Fruit fly (Drosophila melanogaster) whole organism, prepupa: ENCODE measurements around the gene CG14780.

Source experiments
- CG10631 ChIP-seq: fragments of 200-800 bp; sonication (Bioruptor generic); optimal IDR thresholded peaks from 2 replicates; lab custom pipeline; 2016; ENCODE audit warnings: missing biosample characterization, missing genetic modification characterization
- CG10669 ChIP-seq: fragments of 200-800 bp; sonication (Bioruptor generic); optimal IDR thresholded peaks from 3 replicates; lab custom pipeline; 2018; ENCODE audit warnings: missing biosample characterization, mild to moderate bottlenecking, missing genetic modification characterization, moderate library complexity
- CG11294 ChIP-seq: fragments of 200-800 bp; sonication (Bioruptor generic); IDR thresholded peaks from 2 replicates; pipeline ENCODE4 v1.3.6; 2022; ENCODE audit warnings: missing biosample characterization, missing genetic modification characterization
- CG11902 ChIP-seq: fragments of 200-800 bp; sonication (Bioruptor generic); optimal IDR thresholded peaks from 3 replicates; lab custom pipeline; 2016; ENCODE audit warnings: missing biosample characterization, missing genetic modification characterization
- CG15336 ChIP-seq: fragments of 200-800 bp; sonication (Bioruptor generic); IDR thresholded peaks from 2 replicates; pipeline ENCODE4 v1.3.6; 2022; ENCODE audit warnings: missing biosample characterization, missing genetic modification characterization
- CG1621 ChIP-seq: fragments of 200-800 bp; sonication (Bioruptor generic); optimal IDR thresholded peaks from 3 replicates; lab custom pipeline; 2018; ENCODE audit warnings: missing biosample characterization, mild to moderate bottlenecking, missing genetic modification characterization
- CG16779 ChIP-seq: fragments of 200-800 bp; sonication (Bioruptor generic); optimal IDR thresholded peaks from 3 replicates; lab custom pipeline; 2017; ENCODE audit warnings: missing biosample characterization, mild to moderate bottlenecking, missing genetic modification characterization
- CG3032 ChIP-seq: fragments of 200-800 bp; optimal IDR thresholded peaks from 2 replicates; lab custom pipeline; 2019; ENCODE audit warnings: missing biosample characterization, mild to moderate bottlenecking, missing genetic modification characterization, moderate library complexity
- CG31627 ChIP-seq: fragments of 200-800 bp; sonication (Bioruptor generic); optimal IDR thresholded peaks from 3 replicates; lab custom pipeline; 2016; ENCODE audit warnings: missing biosample characterization, missing genetic modification characterization
- CG32006 ChIP-seq: fragments of 200-800 bp; sonication (Bioruptor generic); optimal IDR thresholded peaks from 3 replicates; lab custom pipeline; 2017; ENCODE audit warnings: missing biosample characterization, mild to moderate bottlenecking, missing genetic modification characterization
- CG3919 ChIP-seq: fragments of 200-800 bp; sonication (Bioruptor generic); optimal IDR thresholded peaks from 3 replicates; lab custom pipeline; 2016; ENCODE audit warnings: missing biosample characterization, missing genetic modification characterization
- CG4318 ChIP-seq: fragments of 200-800 bp; sonication (Bioruptor generic); optimal IDR thresholded peaks from 3 replicates; lab custom pipeline; 2017; ENCODE audit warnings: missing biosample characterization, mild to moderate bottlenecking, missing genetic modification characterization
- CG6276 ChIP-seq: fragments of 200-800 bp; sonication (Bioruptor generic); optimal IDR thresholded peaks from 2 replicates; lab custom pipeline; 2017; ENCODE audit warnings: missing biosample characterization, mild to moderate bottlenecking, missing genetic modification characterization
- CG6792 ChIP-seq: fragments of 200-800 bp; sonication (Bioruptor generic); optimal IDR thresholded peaks from 3 replicates; lab custom pipeline; 2016; ENCODE audit warnings: missing biosample characterization, missing genetic modification characterization
- CG6808 ChIP-seq: fragments of 200-800 bp; sonication (Bioruptor generic); optimal IDR thresholded peaks from 3 replicates; lab custom pipeline; 2017; ENCODE audit warnings: missing biosample characterization, missing genetic modification characterization, mild to moderate bottlenecking, moderate library complexity, missing genetic modification reagents
- CG6854 ChIP-seq: fragments of 200-800 bp; sonication (Bioruptor generic); optimal IDR thresholded peaks from 2 replicates; lab custom pipeline; 2017; ENCODE audit warnings: missing biosample characterization, mild to moderate bottlenecking, missing genetic modification characterization
- CG7368 ChIP-seq: fragments of 200-800 bp; sonication (Bioruptor generic); optimal IDR thresholded peaks from 3 replicates; lab custom pipeline; 2016; ENCODE audit warnings: missing biosample characterization, missing genetic modification characterization
- CG8119 ChIP-seq: fragments of 200-800 bp; sonication (Bioruptor generic); IDR thresholded peaks from 3 replicates; pipeline ENCODE4 v1.3.6; 2022; ENCODE audit warnings: missing biosample characterization, missing genetic modification characterization
- CG8319 ChIP-seq: fragments of 200-800 bp; sonication (Bioruptor generic); optimal IDR thresholded peaks from 3 replicates; lab custom pipeline; 2016; ENCODE audit warnings: missing biosample characterization, missing genetic modification characterization
- CG9139 ChIP-seq: fragments of 200-800 bp; sonication (Bioruptor generic); optimal IDR thresholded peaks from 3 replicates; lab custom pipeline; 2017; ENCODE audit warnings: missing biosample characterization, mild to moderate bottlenecking, missing genetic modification characterization
- Eip75B ChIP-seq: fragments of 200-800 bp; sonication (Bioruptor generic); optimal IDR thresholded peaks from 3 replicates; lab custom pipeline; 2016; ENCODE audit warnings: missing biosample characterization, missing genetic modification characterization
- Eip78C ChIP-seq: fragments of 200-800 bp; sonication (Bioruptor generic); peaks from one replicate; lab custom pipeline; 2016; ENCODE audit warnings: missing biosample characterization, missing genetic modification characterization
- Ets21C ChIP-seq: fragments of 200-800 bp; sonication (Bioruptor generic); optimal IDR thresholded peaks from 3 replicates; lab custom pipeline; 2016; ENCODE audit warnings: missing biosample characterization, missing genetic modification characterization
- Ets96B ChIP-seq: fragments of 200-800 bp; optimal IDR thresholded peaks from 2 replicates; lab custom pipeline; 2019; ENCODE audit warnings: missing biosample characterization, mild to moderate bottlenecking, missing genetic modification characterization, moderate library complexity
- Gug ChIP-seq: fragments of 200-800 bp; sonication (Bioruptor generic); IDR thresholded peaks from 2 replicates; pipeline ENCODE4 v1.3.6; 2022; ENCODE audit warnings: missing biosample characterization, missing genetic modification characterization
- Hr38 ChIP-seq: sonication (Bioruptor generic); optimal IDR thresholded peaks from 2 replicates; lab custom pipeline; 2016; ENCODE audit warnings: missing biosample characterization, missing genetic modification characterization
- Hr39 ChIP-seq: fragments of 200-800 bp; sonication (Bioruptor generic); optimal IDR thresholded peaks from 2 replicates; lab custom pipeline; 2016; ENCODE audit warnings: missing biosample characterization, missing genetic modification characterization
- Hr4 ChIP-seq: fragments of 200-800 bp; sonication (Bioruptor generic); optimal IDR thresholded peaks from 3 replicates; lab custom pipeline; 2016; ENCODE audit warnings: missing biosample characterization, missing genetic modification characterization
- Lpt ChIP-seq: fragments of 200-800 bp; sonication (Bioruptor generic); optimal IDR thresholded peaks from 3 replicates; lab custom pipeline; 2016; ENCODE audit warnings: missing biosample characterization, missing genetic modification characterization
- achi ChIP-seq: fragments of 200-800 bp; sonication (Bioruptor generic); optimal IDR thresholded peaks from 3 replicates; lab custom pipeline; 2016; ENCODE audit warnings: missing biosample characterization, missing genetic modification characterization
- acj6 ChIP-seq: fragments of 200-800 bp; sonication (Bioruptor generic); optimal IDR thresholded peaks from 3 replicates; lab custom pipeline; 2016; ENCODE audit warnings: missing biosample characterization, missing genetic modification characterization
- dac ChIP-seq: fragments of 200-800 bp; sonication (Bioruptor generic); optimal IDR thresholded peaks from 2 replicates; lab custom pipeline; 2017; ENCODE audit warnings: missing biosample characterization, mild to moderate bottlenecking, missing genetic modification characterization
- dsx ChIP-seq: fragments of 200-800 bp; optimal IDR thresholded peaks from 3 replicates; lab custom pipeline; 2019; ENCODE audit warnings: missing biosample characterization, mild to moderate bottlenecking, missing genetic modification characterization, moderate library complexity; ENCODE audit not compliant: poor library complexity, severe bottlenecking
- eg ChIP-seq: fragments of 200-800 bp; sonication (Bioruptor generic); IDR thresholded peaks from 3 replicates; pipeline ENCODE4 v1.3.6; 2022; ENCODE audit warnings: missing biosample characterization, missing genetic modification characterization
- esn ChIP-seq: fragments of 200-800 bp; sonication (Bioruptor generic); optimal IDR thresholded peaks from 2 replicates; lab custom pipeline; 2016; ENCODE audit warnings: missing biosample characterization, mild to moderate bottlenecking, missing genetic modification characterization, moderate library complexity
- fd59A ChIP-seq: fragments of 200-800 bp; sonication (Bioruptor generic); optimal IDR thresholded peaks from 2 replicates; lab custom pipeline; 2017; ENCODE audit warnings: missing biosample characterization, mild to moderate bottlenecking, missing genetic modification characterization, missing genetic modification reagents
- fkh ChIP-seq: fragments of 200-800 bp; sonication (Bioruptor generic); optimal IDR thresholded peaks from 3 replicates; lab custom pipeline; 2017; ENCODE audit warnings: missing biosample characterization, mild to moderate bottlenecking, missing genetic modification characterization, moderate library complexity
- net ChIP-seq: fragments of 200-800 bp; sonication (Bioruptor generic); optimal IDR thresholded peaks from 3 replicates; lab custom pipeline; 2016; ENCODE audit warnings: missing biosample characterization, missing genetic modification characterization
- salr ChIP-seq, 2 experiments: fragments of 200-800 bp; sonication (Bioruptor generic); optimal IDR thresholded peaks; 3 replicates each; lab custom pipeline; 2016 to 2018; ENCODE audit warnings: missing biosample characterization in 2 of 2, missing genetic modification characterization in 2 of 2, mild to moderate bottlenecking in 1 of 2
- spab ChIP-seq: fragments of 200-800 bp; sonication (Bioruptor generic); optimal IDR thresholded peaks from 2 replicates; lab custom pipeline; 2017; ENCODE audit warnings: missing biosample characterization, mild to moderate bottlenecking, missing genetic modification characterization, missing genetic modification reagents
- ss ChIP-seq, 2 experiments: fragments of 200-800 bp; sonication (Bioruptor generic); optimal IDR thresholded peaks; 2 replicates in 1 of 2; 3 replicates in 1 of 2; lab custom pipeline; 2017 to 2018; ENCODE audit warnings: mild to moderate bottlenecking in 2 of 2, missing biosample characterization in 2 of 2, missing genetic modification characterization in 2 of 2, moderate library complexity in 1 of 2
- svp ChIP-seq: fragments of 200-800 bp; sonication (Bioruptor generic); peaks from one replicate; lab custom pipeline; 2016; ENCODE audit warnings: missing biosample characterization, missing genetic modification characterization
- vri ChIP-seq: fragments of 200-800 bp; sonication (Bioruptor generic); optimal IDR thresholded peaks from 3 replicates; lab custom pipeline; 2016; ENCODE audit warnings: missing biosample characterization, mild to moderate bottlenecking, missing genetic modification characterization

Gene CG14780

DNA sequence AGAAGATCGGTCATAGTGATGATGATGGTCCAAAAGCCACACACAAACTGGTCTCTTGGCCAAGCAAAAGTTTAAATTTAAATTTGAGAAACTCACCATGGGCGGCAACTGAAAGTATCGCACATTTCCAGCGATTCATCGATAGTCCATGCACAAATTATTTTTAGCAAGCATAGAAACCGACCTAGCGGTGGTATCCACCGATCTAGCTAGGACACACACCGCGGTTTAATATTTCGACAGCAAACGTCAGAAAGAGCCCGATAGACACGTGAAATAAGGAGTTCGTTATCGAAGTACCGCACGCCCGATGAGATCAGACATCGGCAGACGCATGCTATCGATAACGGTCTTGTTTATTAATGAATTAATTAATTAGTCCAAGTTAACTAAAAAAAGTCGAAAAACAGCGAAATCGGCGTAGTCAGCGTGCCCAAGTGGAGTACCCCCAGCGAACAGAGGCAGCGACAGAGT lies 40.5 kb downstream of the CG14780 start, which contains the start of gene CG14795 (continued):
- TF ChIP-seq achi (peak; percentile 80), CG6276 (no peak), CG4318 (GFP tag; lab: Kevin White, UChicago) (no peak), Hr4 (no peak), CG3919 (no peak), CG32006 (GFP tag; lab: Kevin White, UChicago) (no peak), fd59A (no peak), net (GFP tag; lab: Kevin White, UChicago) (no peak), dsx (GFP tag; lab: Kevin White, UChicago) (peak; percentile 27), CG11902 (no peak), CG10669 (no peak), dac (no peak), CG6808 (GFP tag; lab: Kevin White, UChicago) (no peak), CG9139 (GFP tag; lab: Kevin White, UChicago) (no peak), spab (GFP tag; lab: Kevin White, UChicago) (no peak), Lpt (GFP tag; lab: Kevin White, UChicago) (no peak), CG31627 (GFP tag; lab: Kevin White, UChicago) (peak; percentile 1), salr (GFP tag; optimal IDR thresholded peaks at IDR 0.05; lab: Kevin White, UChicago) (no peak), Ets96B (tag; lab: Kevin White, UChicago) (no peak), CG11294 (no peak), esn (GFP tag; lab: Kevin White, UChicago) (peak; percentile 21), Hr38 (GFP tag; lab: Kevin White, UChicago) (no peak), Hr39 (GFP tag; lab: Kevin White, UChicago) (no peak), ss (GFP tag; optimal IDR thresholded peaks at IDR 0.05; lab: Kevin White, UChicago) (no peak), CG3032 (no peak), vri (GFP tag; lab: Kevin White, UChicago) (no peak), CG7368 (GFP tag; lab: Kevin White, UChicago) (no peak), CG6854 (GFP tag; lab: Kevin White, UChicago) (no peak), CG8319 (GFP tag; lab: Kevin White, UChicago) (no peak)
- TF ChIP-seq, all 60 proteins: peak for 7

DNA sequence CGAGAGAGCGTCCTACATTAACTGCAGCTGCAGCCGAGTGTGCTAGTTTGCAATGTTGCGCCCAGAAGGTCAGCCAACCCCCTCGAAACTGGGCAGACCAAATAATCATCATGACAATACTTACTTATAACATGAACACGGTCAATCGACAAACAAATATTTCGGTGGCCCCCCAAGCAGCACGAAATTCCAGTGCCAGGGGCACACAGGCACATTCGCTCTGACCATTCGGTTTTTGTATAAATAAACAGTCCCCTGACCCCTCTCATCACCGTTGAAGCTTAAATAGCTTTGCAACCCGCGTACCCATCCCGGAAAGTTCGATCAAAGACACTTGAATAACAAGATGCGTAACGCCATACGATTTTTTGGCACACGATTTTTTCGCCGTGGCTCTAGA lies 41.5 kb downstream of the CG14780 start:
- no peak for TF ChIP-seq Eip75B
- TF ChIP-seq CG7368 (GFP tag; lab: Kevin White, UChicago) = no peak
- no peak for TF ChIP-seq CG6792 (GFP tag; lab: Kevin White, UChicago)
- no peak for TF ChIP-seq CG6276
- no peak for TF ChIP-seq svp (GFP tag; lab: Kevin White, UChicago)
- TF ChIP-seq CG16779 = no peak
- TF ChIP-seq CG8119 (GFP tag; lab: Robert Waterston, UW) = no peak
- no peak for TF ChIP-seq CG15336 (GFP tag; lab: Robert Waterston, UW)
- no peak for TF ChIP-seq CG3032
- no peak for TF ChIP-seq achi

DNA sequence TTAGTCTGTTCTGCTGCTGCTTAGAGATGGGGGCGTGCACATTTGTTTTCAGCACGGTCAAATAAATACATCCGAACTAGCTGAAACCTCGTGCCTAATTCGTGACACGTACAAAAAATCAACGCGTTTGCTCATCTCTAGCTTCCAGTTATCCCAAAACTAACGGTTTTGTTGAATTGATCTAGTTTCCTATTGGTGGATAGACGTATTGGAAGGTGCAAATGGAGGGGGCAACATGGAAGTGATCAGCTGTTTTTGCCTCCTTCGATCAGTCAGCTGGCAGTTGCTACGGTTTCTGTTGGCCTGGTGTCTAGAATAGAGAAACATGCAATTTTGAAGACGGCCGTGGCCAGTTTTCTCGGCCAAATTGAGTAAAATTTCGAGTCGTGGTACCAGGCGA lies 45.3 kb downstream of the CG14780 start:
- TF ChIP-seq CG1621 (no peak), CG32006 (GFP tag; lab: Kevin White, UChicago) (peak; percentile 23), CG10631 (GFP tag; lab: Kevin White, UChicago) (peak; percentile 10), Ets96B (tag; lab: Kevin White, UChicago) (no peak), acj6 (GFP tag; lab: Kevin White, UChicago) (no peak), CG3032 (no peak), fkh (GFP tag; lab: Kevin White, UChicago) (peak; percentile 24), CG3919 (no peak), eg (peak; percentile 26; the same call in 1 of the 3 replicates), CG6792 (GFP tag; lab: Kevin White, UChicago) (no peak), CG15336 (GFP tag; lab: Robert Waterston, UW) (peak; percentile 44; the same call in 1 of the 2 replicates), CG8119 (GFP tag; lab: Robert Waterston, UW) (peak; percentile 23; the same call in 1 of the 3 replicates), svp (GFP tag; lab: Kevin White, UChicago) (peak; percentile 51), Gug (GFP tag; lab: Robert Waterston, UW) (0 out of 2 replicates have a peak, but pooled peaks have one; percentile 15), Ets21C (GFP tag; lab: Kevin White, UChicago) (no peak), Eip78C (peak; percentile 51), esn (GFP tag; lab: Kevin White, UChicago) (peak; percentile 21)
